Fruit fly (Drosophila melanogaster) Kc167 (cell line): ENCODE data around the gene for.

Experiments used
- Myc ChIP-seq: fragments of >200 bp; optimal IDR thresholded peaks from 2 replicates; lab custom pipeline; 2017; ENCODE audit warnings: missing external identifiers
- Sin3A ChIP-seq: fragments of >200 bp; optimal IDR thresholded peaks from 2 replicates; lab custom pipeline; 2018; ENCODE audit warnings: missing external identifiers
- h ChIP-seq: fragments of >200 bp; optimal IDR thresholded peaks from 3 replicates; lab custom pipeline; 2018; ENCODE audit warnings: missing external identifiers
- insv ChIP-seq: fragments of >200 bp; optimal IDR thresholded peaks from 3 replicates; lab custom pipeline; 2018; ENCODE audit warnings: missing external identifiers
- psq ChIP-seq: fragments of >200 bp; optimal IDR thresholded peaks from 2 replicates; lab custom pipeline; 2017; ENCODE audit warnings: missing external identifiers
- ttk ChIP-seq: sonication (Bioruptor generic); optimal IDR thresholded peaks from 2 replicates; lab custom pipeline; 2017; ENCODE audit warnings: missing external identifiers

The for gene

DNA sequence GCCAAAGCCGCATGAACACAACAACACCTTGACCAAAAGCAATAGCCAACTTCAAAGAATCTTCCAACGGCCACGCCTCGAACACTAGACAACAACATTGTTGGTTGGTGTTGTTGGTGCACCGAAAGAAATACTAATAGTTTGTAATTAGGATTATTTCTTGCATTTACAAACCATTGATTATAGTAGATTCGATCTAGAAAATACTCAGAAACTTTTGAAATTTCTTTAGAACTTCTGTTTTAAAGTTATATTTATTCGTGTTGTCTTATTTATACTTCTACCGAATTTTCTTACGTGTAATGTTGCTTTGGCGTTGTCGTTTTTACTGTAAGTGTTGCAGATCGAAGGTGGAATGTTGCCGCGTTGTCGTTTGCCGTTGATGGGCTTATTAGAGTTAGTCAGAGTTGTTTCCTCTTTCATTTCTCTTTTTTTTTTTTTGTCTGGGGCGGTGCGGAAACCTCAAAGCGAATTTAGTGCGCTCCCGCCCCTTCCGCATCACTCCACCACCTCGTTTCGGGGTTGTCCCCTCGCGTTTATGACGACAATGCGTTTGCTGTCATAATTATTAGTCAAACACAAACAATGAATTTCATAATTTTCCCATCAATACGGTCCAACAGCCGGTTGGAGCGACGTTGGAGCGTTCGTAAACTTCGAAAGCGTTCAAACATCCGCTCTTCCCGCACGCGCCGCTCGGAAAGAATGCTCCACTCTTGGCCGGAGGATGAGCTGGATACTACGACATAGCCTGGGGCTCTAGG, 80.9 kb downstream of the for start, which contains the start of gene CG43815:
CG43815 (plus strand) TSS at position 532 of the 764 bp plus-strand sequence.
- TF ChIP-seq insv (lab: Kevin White, UChicago) (no peak), psq (lab: Kevin White, UChicago) (no peak), ttk (no peak), h (no peak), Sin3A (lab: Kevin White, UChicago) (no peak), Myc (lab: Kevin White, UChicago) (no peak)

DNA sequence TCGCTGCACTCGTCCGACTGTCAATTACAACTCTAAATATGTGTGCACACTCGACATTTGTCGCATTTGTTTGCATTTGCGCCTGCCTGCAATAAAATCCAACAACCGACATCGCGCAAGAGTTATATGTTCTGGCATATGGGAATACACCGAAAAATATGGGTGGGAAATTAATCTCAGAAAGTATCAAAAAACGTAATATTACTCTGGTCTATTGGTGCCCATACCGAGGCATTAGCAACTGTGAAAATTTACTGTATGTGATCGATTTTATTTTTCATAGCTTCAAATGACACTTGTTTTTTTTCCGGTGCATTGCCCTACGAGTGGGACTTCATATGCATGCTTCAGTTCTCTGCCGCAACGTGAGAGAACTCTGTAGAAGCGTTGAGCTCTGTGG, 82.8 kb downstream of the for start:
- no peak for TF ChIP-seq ttk
- no peak for TF ChIP-seq insv (lab: Kevin White, UChicago)
- TF ChIP-seq h: no peak
- TF ChIP-seq psq (lab: Kevin White, UChicago): no peak
- no peak for TF ChIP-seq Myc (lab: Kevin White, UChicago)
- TF ChIP-seq Sin3A (lab: Kevin White, UChicago): no peak

DNA sequence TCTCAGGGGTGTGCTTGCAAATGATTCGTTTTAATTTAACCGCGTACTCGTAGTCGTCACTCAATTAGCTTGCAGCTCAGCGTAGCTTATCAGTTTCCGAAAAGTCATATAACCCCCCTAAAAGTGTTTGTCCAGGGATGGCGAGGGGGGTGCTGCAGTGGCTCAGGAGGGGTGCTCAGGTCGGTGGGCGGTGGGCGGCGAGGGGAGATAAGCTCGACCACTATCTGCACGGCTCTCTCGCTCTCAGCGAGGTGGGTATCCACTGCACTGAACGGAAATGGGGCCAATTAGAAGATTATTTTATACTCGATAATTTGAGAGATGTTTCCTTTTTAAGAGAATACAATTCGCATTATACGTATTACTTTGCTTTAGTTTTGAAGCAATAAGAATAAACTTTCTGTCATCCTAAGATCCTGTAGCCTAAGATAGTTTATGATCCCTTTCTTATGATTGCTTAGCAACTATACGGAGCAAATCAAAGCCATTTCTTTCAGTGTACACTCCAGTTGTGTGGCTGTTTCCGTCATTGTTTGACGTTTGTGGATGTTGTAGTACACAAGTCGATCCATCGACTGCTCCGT, 83.5 kb downstream of the for start:
- TF ChIP-seq h: no peak
- TF ChIP-seq Myc (lab: Kevin White, UChicago): no peak
- TF ChIP-seq insv (lab: Kevin White, UChicago): no peak
- no peak for TF ChIP-seq psq (lab: Kevin White, UChicago)

DNA sequence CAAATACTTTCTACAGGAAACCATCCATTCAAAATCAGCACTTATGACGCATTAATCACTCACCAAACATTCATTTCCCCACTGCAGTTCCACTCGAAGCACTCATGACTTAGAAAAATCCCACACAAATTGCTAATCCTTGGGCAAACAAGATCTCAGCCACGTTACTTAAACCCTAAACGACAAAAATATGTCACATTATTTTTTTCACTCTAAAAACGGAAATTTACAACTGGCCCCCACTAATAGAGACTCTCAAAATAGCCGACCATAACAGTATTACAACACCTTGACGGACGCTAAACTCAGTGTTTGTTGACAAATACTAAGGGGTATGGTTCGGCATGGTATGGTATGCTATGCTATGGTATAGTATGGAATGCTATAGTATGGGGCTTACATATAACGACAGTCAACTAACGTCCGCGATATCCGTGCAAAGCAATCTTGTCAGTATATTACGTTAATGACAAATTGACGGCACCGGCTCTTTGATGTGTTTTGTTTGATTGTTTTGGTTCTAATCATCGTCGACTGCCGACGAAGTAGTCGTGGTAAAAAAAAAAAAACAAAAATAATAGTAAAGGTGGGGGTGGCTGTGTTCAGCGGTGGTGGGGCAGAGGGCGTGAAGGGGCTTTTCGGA, 84.1 kb downstream of the for start:
- TF ChIP-seq Myc (lab: Kevin White, UChicago) (no peak), psq (lab: Kevin White, UChicago) (no peak), insv (lab: Kevin White, UChicago) (no peak), Sin3A (lab: Kevin White, UChicago) (no peak), ttk (no peak)
